Worm (Caenorhabditis elegans): ENCODE data around the gene gst-44.

ce11 chrV:16351757-16352156 lies 38.9 kb upstream of the gst-44 start:
- TF ChIP-seq him-1 (tag; optimal IDR thresholded peaks at IDR 0.05) (no peak), W03F9.2 (tag; optimal IDR thresholded peaks at IDR 0.05) (no peak)

Measured in whole organism, L4/young adult.